Worm (Caenorhabditis elegans) whole organism, midembryonic: ENCODE data around the gene F37B4.10.

Source experiments
- T22C8.4 ChIP-seq: fragments of 200-800 bp; sonication (Bioruptor generic); IDR thresholded peaks from 2 replicates; pipeline ENCODE4 v1.3.6; 2022; ENCODE audit warnings: missing genetic modification characterization, missing compliant biosample characterization
- ztf-23 ChIP-seq: fragments of 200-800 bp; sonication (Bioruptor generic); IDR thresholded peaks from 2 replicates; pipeline ENCODE4 v1.3.6; 2022; ENCODE audit warnings: missing genetic modification reagents, missing genetic modification characterization, missing compliant biosample characterization

ce11 chrV:2859738-2860137 lies 17.7 kb downstream of the F37B4.10 start, which contains the start of gene srj-54:
- TF ChIP-seq T22C8.4 (GFP tag; lab: Robert Waterston, UW) (no peak), ztf-23 (GFP tag; lab: Robert Waterston, UW) (no peak)
